Fruit fly (Drosophila melanogaster) whole organism, embryonic: Measurements from ENCODE around the gene inaF-B.

Experiments used
- Asciz ChIP-seq: fragments of 200-800 bp; sonication (Bioruptor generic); optimal IDR thresholded peaks from 2 replicates; lab custom pipeline; 2017; ENCODE audit warnings: missing biosample characterization, mild to moderate bottlenecking, missing genetic modification characterization, missing genetic modification reagents
- Blimp-1 ChIP-seq: fragments of 200-800 bp; sonication (Bioruptor generic); optimal IDR thresholded peaks from 3 replicates; lab custom pipeline; 2018; ENCODE audit warnings: missing biosample characterization, missing genetic modification characterization, mild to moderate bottlenecking, moderate library complexity, missing genetic modification reagents
- CG10462 ChIP-seq: fragments of 200-800 bp; sonication (Bioruptor generic); optimal IDR thresholded peaks from 2 replicates; lab custom pipeline; 2016; ENCODE audit warnings: missing biosample characterization, missing genetic modification characterization
- CG10565 ChIP-seq: fragments of 200-800 bp; sonication (Bioruptor generic); optimal IDR thresholded peaks from 3 replicates; lab custom pipeline; 2016; ENCODE audit warnings: missing biosample characterization, mild to moderate bottlenecking, missing genetic modification characterization
- CG11456 ChIP-seq: fragments of 200-800 bp; sonication (Bioruptor generic); IDR thresholded peaks from 3 replicates; pipeline ENCODE4 v1.3.6; 2022; ENCODE audit warnings: missing biosample characterization, missing genetic modification characterization
- CG13123 ChIP-seq: fragments of 200-800 bp; sonication (Bioruptor generic); optimal IDR thresholded peaks from 2 replicates; lab custom pipeline; 2016; ENCODE audit warnings: missing biosample characterization, missing genetic modification characterization
- CG13775 ChIP-seq: fragments of 200-800 bp; sonication (Bioruptor generic); optimal IDR thresholded peaks from 3 replicates; lab custom pipeline; 2017; ENCODE audit warnings: missing biosample characterization, mild to moderate bottlenecking, missing genetic modification characterization
- CG14441 ChIP-seq: fragments of 200-800 bp; sonication (Bioruptor generic); IDR thresholded peaks from 2 replicates; pipeline ENCODE4 v1.3.6; 2022; ENCODE audit warnings: missing biosample characterization, missing genetic modification characterization
- CG14710 ChIP-seq: fragments of 200-800 bp; sonication (Bioruptor generic); optimal IDR thresholded peaks from 3 replicates; lab custom pipeline; 2019; ENCODE audit warnings: missing biosample characterization, mild to moderate bottlenecking, missing genetic modification characterization, moderate library complexity
- CG15601 ChIP-seq: fragments of 200-800 bp; sonication (Bioruptor generic); optimal IDR thresholded peaks from 3 replicates; lab custom pipeline; 2019; ENCODE audit warnings: missing biosample characterization, mild to moderate bottlenecking, missing genetic modification characterization, moderate library complexity
- CG16779 ChIP-seq: fragments of 200-800 bp; sonication (Bioruptor generic); IDR thresholded peaks from 2 replicates; pipeline ENCODE4 v1.3.6; 2022; ENCODE audit warnings: missing biosample characterization, missing genetic modification characterization
- CG1792 ChIP-seq: fragments of 200-800 bp; sonication (Bioruptor generic); optimal IDR thresholded peaks from 2 replicates; lab custom pipeline; 2016; ENCODE audit warnings: missing biosample characterization, missing genetic modification characterization
- CG1832 ChIP-seq: fragments of 200-800 bp; sonication (Bioruptor generic); optimal IDR thresholded peaks from 2 replicates; lab custom pipeline; 2017; ENCODE audit warnings: missing biosample characterization, mild to moderate bottlenecking, missing genetic modification characterization, inconsistent platforms
- CG2120 ChIP-seq: fragments of 200-800 bp; sonication (Bioruptor generic); optimal IDR thresholded peaks from 3 replicates; lab custom pipeline; 2016; ENCODE audit warnings: missing biosample characterization, missing genetic modification characterization
- CG2875 ChIP-seq: fragments of 200-800 bp; sonication (Bioruptor generic); optimal IDR thresholded peaks from 2 replicates; lab custom pipeline; 2017; ENCODE audit warnings: missing biosample characterization, mild to moderate bottlenecking, missing genetic modification characterization, missing genetic modification reagents
- CG30403 ChIP-seq: fragments of 200-800 bp; sonication (Bioruptor generic); optimal IDR thresholded peaks from 3 replicates; lab custom pipeline; 2016; ENCODE audit warnings: missing biosample characterization, missing genetic modification characterization
- CG3281 ChIP-seq: fragments of 200-800 bp; sonication (Bioruptor generic); optimal IDR thresholded peaks from 3 replicates; lab custom pipeline; 2017; ENCODE audit warnings: missing biosample characterization, mild to moderate bottlenecking, missing genetic modification characterization
- CG42726 ChIP-seq: fragments of 200-800 bp; sonication (Bioruptor generic); IDR thresholded peaks from 2 replicates; pipeline ENCODE4 v1.3.6; 2022; ENCODE audit warnings: missing biosample characterization, missing genetic modification characterization; ENCODE audit not compliant: partially characterized antibody
- CG5953 ChIP-seq: fragments of 200-800 bp; sonication (Bioruptor generic); IDR thresholded peaks from 2 replicates; pipeline ENCODE4 v1.3.6; 2022; ENCODE audit warnings: missing biosample characterization, missing genetic modification characterization
- CG6175 ChIP-seq: fragments of 200-800 bp; sonication (Bioruptor generic); IDR thresholded peaks from 3 replicates; pipeline ENCODE4 v1.3.6; 2022; ENCODE audit warnings: missing biosample characterization, missing genetic modification characterization
- CG6854 ChIP-seq: fragments of 200-800 bp; sonication (Bioruptor generic); optimal IDR thresholded peaks from 3 replicates; lab custom pipeline; 2017; ENCODE audit warnings: missing biosample characterization, mild to moderate bottlenecking, missing genetic modification characterization
- CG8924 ChIP-seq: fragments of 200-800 bp; optimal IDR thresholded peaks from 3 replicates; lab custom pipeline; 2019; ENCODE audit warnings: missing biosample characterization, mild to moderate bottlenecking, missing genetic modification characterization, moderate library complexity
- Dad ChIP-seq: fragments of 200-800 bp; sonication (Bioruptor generic); optimal IDR thresholded peaks from 3 replicates; lab custom pipeline; 2016; ENCODE audit warnings: missing biosample characterization, missing genetic modification characterization
- Dfd ChIP-seq, 2 experiments: fragments of >200 bp; optimal IDR thresholded peaks; 2 replicates each; lab custom pipeline; 2017; ENCODE audit warnings: missing biosample characterization in 2 of 2, missing genetic modification characterization in 2 of 2
- Dp ChIP-seq: fragments of 200-800 bp; sonication (Bioruptor generic); optimal IDR thresholded peaks from 2 replicates; lab custom pipeline; 2018; ENCODE audit warnings: missing biosample characterization, mild to moderate bottlenecking, missing genetic modification characterization, moderate library complexity
- HHEX ChIP-seq: fragments of 200-800 bp; sonication (Bioruptor generic); optimal IDR thresholded peaks from 3 replicates; lab custom pipeline; 2017; ENCODE audit warnings: missing biosample characterization, mild to moderate bottlenecking, missing genetic modification characterization, missing genetic modification reagents
- HmgZ ChIP-seq: fragments of 200-800 bp; sonication (Bioruptor generic); optimal IDR thresholded peaks from 2 replicates; lab custom pipeline; 2018; ENCODE audit warnings: missing biosample characterization, mild to moderate bottlenecking, missing genetic modification characterization
- Lhr ChIP-seq: fragments of 200-800 bp; sonication (Bioruptor generic); optimal IDR thresholded peaks from 3 replicates; lab custom pipeline; 2017; ENCODE audit warnings: mild to moderate bottlenecking, missing biosample characterization, missing genetic modification reagents, missing genetic modification characterization
- MBD-R2 ChIP-seq: fragments of 200-800 bp; sonication (Bioruptor generic); IDR thresholded peaks from 2 replicates; pipeline ENCODE4 v1.3.6; 2022; ENCODE audit warnings: missing biosample characterization, missing genetic modification characterization
- NC2α ChIP-seq: fragments of 200-800 bp; sonication (Bioruptor generic); optimal IDR thresholded peaks from 2 replicates; lab custom pipeline; 2016; ENCODE audit warnings: missing biosample characterization, missing genetic modification characterization
- al ChIP-seq: fragments of 200-800 bp; sonication (Bioruptor generic); IDR thresholded peaks from 2 replicates; pipeline ENCODE4 v1.3.6; 2022; ENCODE audit warnings: missing biosample characterization, missing genetic modification characterization
- amos ChIP-seq: fragments of 200-800 bp; sonication (Bioruptor generic); IDR thresholded peaks from 2 replicates; pipeline ENCODE4 v1.3.6; 2022; ENCODE audit warnings: missing biosample characterization, missing genetic modification characterization; ENCODE audit not compliant: partially characterized antibody
- bigmax ChIP-seq: fragments of 200-800 bp; sonication (Bioruptor generic); optimal IDR thresholded peaks from 2 replicates; lab custom pipeline; 2018; ENCODE audit warnings: missing biosample characterization, mild to moderate bottlenecking, missing genetic modification characterization
- cwo ChIP-seq: fragments of 200-800 bp; sonication (Bioruptor generic); optimal IDR thresholded peaks from 3 replicates; lab custom pipeline; 2017; ENCODE audit warnings: missing biosample characterization, missing genetic modification characterization, mild to moderate bottlenecking, moderate library complexity, missing genetic modification reagents
- en ChIP-seq: fragments of 200-800 bp; sonication (Bioruptor generic); optimal IDR thresholded peaks from 2 replicates; lab custom pipeline; 2016; ENCODE audit warnings: missing biosample characterization, missing genetic modification characterization
- eve ChIP-seq, 2 experiments: fragments of >200 bp; optimal IDR thresholded peaks; 2 replicates each; lab custom pipeline; 2017; ENCODE audit warnings: missing biosample characterization in 2 of 2, missing genetic modification characterization in 2 of 2
- exex ChIP-seq: fragments of 200-800 bp; sonication (Bioruptor generic); optimal IDR thresholded peaks from 4 replicates; lab custom pipeline; 2018; ENCODE audit warnings: missing biosample characterization, mild to moderate bottlenecking, missing genetic modification characterization, moderate library complexity
- gem ChIP-seq: fragments of 200-800 bp; sonication (Bioruptor generic); optimal IDR thresholded peaks from 2 replicates; lab custom pipeline; 2019; ENCODE audit warnings: missing biosample characterization, mild to moderate bottlenecking, missing genetic modification characterization, moderate library complexity
- grau ChIP-seq: fragments of 200-800 bp; optimal IDR thresholded peaks from 3 replicates; lab custom pipeline; 2019; ENCODE audit warnings: missing biosample characterization, mild to moderate bottlenecking, missing genetic modification characterization, moderate library complexity
- knrl ChIP-seq: fragments of 200-800 bp; sonication (Bioruptor generic); IDR thresholded peaks from 3 replicates; pipeline ENCODE4 v1.3.6; 2022; ENCODE audit warnings: missing biosample characterization, missing genetic modification characterization; ENCODE audit not compliant: partially characterized antibody
- lbe ChIP-seq: fragments of 200-800 bp; sonication (Bioruptor generic); optimal IDR thresholded peaks from 2 replicates; lab custom pipeline; 2016; ENCODE audit warnings: missing biosample characterization, mild to moderate bottlenecking, missing genetic modification characterization
- maf-S ChIP-seq: fragments of 200-800 bp; sonication (Bioruptor generic); optimal IDR thresholded peaks from 2 replicates; lab custom pipeline; 2016; ENCODE audit warnings: missing biosample characterization, missing genetic modification characterization
- onecut ChIP-seq: fragments of 200-800 bp; sonication (Bioruptor generic); IDR thresholded peaks from 2 replicates; pipeline ENCODE4 v1.3.6; 2022; ENCODE audit warnings: missing biosample characterization, missing genetic modification characterization
- pum ChIP-seq: fragments of 200-800 bp; sonication (Bioruptor generic); optimal IDR thresholded peaks from 2 replicates; lab custom pipeline; 2016; ENCODE audit warnings: missing biosample characterization, missing genetic modification characterization
- pzg ChIP-seq: fragments of 200-800 bp; sonication (Bioruptor generic); optimal IDR thresholded peaks from 3 replicates; lab custom pipeline; 2018; ENCODE audit warnings: missing biosample characterization, mild to moderate bottlenecking, missing genetic modification characterization, moderate library complexity
- stc ChIP-seq: fragments of 200-800 bp; sonication (Bioruptor generic); IDR thresholded peaks from 2 replicates; pipeline ENCODE4 v1.3.6; 2022; ENCODE audit warnings: missing biosample characterization, missing genetic modification characterization
- tio ChIP-seq: fragments of 200-800 bp; sonication (Bioruptor generic); optimal IDR thresholded peaks from 2 replicates; lab custom pipeline; 2017; ENCODE audit warnings: missing biosample characterization, missing genetic modification characterization, inconsistent platforms

Gene inaF-B

DNA sequence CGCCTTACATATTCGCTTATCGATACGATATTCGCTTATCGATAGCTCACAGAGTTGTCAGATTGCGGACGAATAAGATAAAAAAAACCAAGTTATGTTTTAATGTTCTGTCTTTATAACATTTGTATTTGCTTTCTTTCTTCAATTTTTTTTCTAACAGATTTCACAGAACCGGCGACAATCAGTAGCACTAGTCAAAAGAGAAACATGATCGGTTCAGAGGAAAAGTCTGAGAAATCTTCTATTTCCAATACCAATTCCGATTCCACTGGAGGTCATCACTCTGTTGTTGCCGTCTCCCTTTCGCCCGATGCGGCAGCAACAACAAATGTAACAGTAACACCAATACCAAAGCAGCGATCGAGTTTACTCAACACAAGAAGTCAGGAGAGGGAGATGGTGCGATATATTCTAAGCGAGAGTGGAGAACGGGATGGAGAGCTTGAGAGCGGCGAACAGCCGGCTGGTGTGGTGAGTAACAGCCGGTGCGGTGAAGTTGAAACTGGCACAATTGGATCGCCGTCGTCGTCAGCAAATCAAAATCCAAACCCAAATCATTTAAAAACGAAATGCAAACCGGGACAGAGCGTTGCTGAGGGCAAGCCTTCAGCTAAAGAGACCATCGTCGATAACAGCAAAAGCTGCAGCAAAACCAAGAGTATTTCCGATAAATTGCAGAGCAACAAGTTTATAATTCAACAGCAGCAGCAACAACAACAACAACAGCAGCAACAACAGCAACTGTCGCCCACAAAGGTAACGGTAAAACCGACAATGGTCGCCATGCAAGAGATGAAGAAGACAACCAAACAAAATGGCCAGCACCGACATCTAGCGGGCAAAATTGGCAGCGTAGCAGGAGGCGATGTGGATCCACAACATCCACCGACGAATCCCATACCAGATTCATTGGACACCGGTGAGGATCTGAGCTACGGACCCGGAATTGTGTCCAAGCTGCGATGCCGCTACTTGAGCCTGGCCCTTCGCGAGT lies 50.7 kb downstream of the inaF-B start (continued):
- TF ChIP-seq pzg (GFP tag; lab: Kevin White, UChicago) (peak; percentile 50), gem (tag; lab: Kevin White, UChicago) (peak; percentile 78), HmgZ (tag; lab: Kevin White, UChicago) (peak; percentile 60), amos (peak; percentile 58; the same call in 1 of the 2 replicates), CG11456 (0 out of 3 replicates have a peak, but pooled peaks have one; percentile 48), CG14710 (tag; lab: Kevin White, UChicago) (peak; percentile 66), CG5953 (GFP tag; lab: Robert Waterston, UW) (no peak), onecut (GFP tag; lab: Robert Waterston, UW) (peak; percentile 9; the same call in 1 of the 2 replicates), eve (GFP tag; optimal IDR thresholded peaks at IDR 0.05; lab: Kevin White, UChicago) (no peak), knrl (GFP tag; lab: Robert Waterston, UW) (peak; percentile 59), CG3281 (peak; percentile 71), CG8924 (peak; percentile 76), Lhr (GFP tag; lab: Kevin White, UChicago) (peak; percentile 0), bigmax (GFP tag; lab: Kevin White, UChicago) (no peak), CG42726 (GFP tag; lab: Robert Waterston, UW) (no peak), CG14441 (peak; percentile 53; the same call in 1 of the 2 replicates), CG30403 (GFP tag; lab: Kevin White, UChicago) (peak; percentile 76), CG15601 (peak; percentile 52), Asciz (GFP tag; lab: Kevin White, UChicago) (peak; percentile 39), CG16779 (GFP tag; lab: Robert Waterston, UW) (no peak), CG13775 (peak; percentile 31), CG2120 (GFP tag; lab: Kevin White, UChicago) (peak; percentile 85), pum (GFP tag; lab: Kevin White, UChicago) (peak; percentile 62), HHEX (GFP tag; lab: Kevin White, UChicago) (peak; percentile 67), cwo (GFP tag; lab: Kevin White, UChicago) (peak; percentile 32), al (GFP tag; lab: Robert Waterston, UW) (peak; percentile 39; the same call in 1 of the 2 replicates), CG6175 (no peak), MBD-R2 (GFP tag; lab: Robert Waterston, UW) (peak; percentile 47; the same call in 1 of the 2 replicates), Dfd (GFP tag; optimal IDR thresholded peaks at IDR 0.05; lab: Kevin White, UChicago) (no peak), en (GFP tag; lab: Kevin White, UChicago) (peak; percentile 14), lbe (GFP tag; lab: Kevin White, UChicago) (peak; percentile 70), NC2α (GFP tag; lab: Kevin White, UChicago) (peak; percentile 20), CG6854 (GFP tag; lab: Kevin White, UChicago) (peak; percentile 41), exex (peak; percentile 46), grau (tag; lab: Kevin White, UChicago) (peak; percentile 76), CG13123 (peak; percentile 32), CG10565 (GFP tag; lab: Kevin White, UChicago) (no peak), Dad (GFP tag; lab: Kevin White, UChicago) (peak; percentile 43), CG2875 (GFP tag; lab: Kevin White, UChicago) (no peak), maf-S (GFP tag; lab: Kevin White, UChicago) (peak; percentile 66), CG1832 (peak; percentile 76), Dp (GFP tag; lab: Kevin White, UChicago) (peak; percentile 86), tio (GFP tag; lab: Kevin White, UChicago) (no peak), CG10462 (GFP tag; lab: Kevin White, UChicago) (peak; percentile 49), CG1792 (GFP tag; lab: Kevin White, UChicago) (peak; percentile 38), Blimp-1 (GFP tag; lab: Kevin White, UChicago) (peak; percentile 40), stc (GFP tag; lab: Robert Waterston, UW) (0 out of 2 replicates have a peak, but pooled peaks have one; percentile 6)
